Fruit fly (Drosophila melanogaster) whole organism, embryonic: ENCODE data around the gene Pur-alpha.

Experiments used
- CG10321 ChIP-seq: fragments of 200-800 bp; sonication (Bioruptor generic); IDR thresholded peaks from 2 replicates; pipeline ENCODE4 v1.3.6; 2022; ENCODE audit warnings: missing biosample characterization, missing genetic modification characterization
- CG10543 ChIP-seq: fragments of 200-800 bp; sonication (Bioruptor generic); optimal IDR thresholded peaks from 3 replicates; lab custom pipeline; 2017; ENCODE audit warnings: missing biosample characterization, mild to moderate bottlenecking, missing genetic modification characterization, moderate library complexity
- CG12299 ChIP-seq: fragments of 200-800 bp; sonication (Bioruptor generic); optimal IDR thresholded peaks from 2 replicates; lab custom pipeline; 2018; ENCODE audit warnings: missing biosample characterization, mild to moderate bottlenecking, missing genetic modification characterization
- CG15479 ChIP-seq: fragments of 200-800 bp; sonication (Bioruptor generic); optimal IDR thresholded peaks from 3 replicates; lab custom pipeline; 2019; ENCODE audit warnings: missing biosample characterization, mild to moderate bottlenecking, missing genetic modification characterization, moderate library complexity
- CG15696 ChIP-seq: fragments of 200-800 bp; sonication (Bioruptor generic); optimal IDR thresholded peaks from 2 replicates; lab custom pipeline; 2019; ENCODE audit warnings: missing biosample characterization, mild to moderate bottlenecking, missing genetic modification characterization, moderate library complexity
- CG17568 ChIP-seq: fragments of 200-800 bp; sonication (Bioruptor generic); optimal IDR thresholded peaks from 2 replicates; lab custom pipeline; 2018; ENCODE audit warnings: missing biosample characterization, mild to moderate bottlenecking, missing genetic modification characterization, moderate library complexity
- CG1832 ChIP-seq: fragments of 200-800 bp; sonication (Bioruptor generic); optimal IDR thresholded peaks from 2 replicates; lab custom pipeline; 2017; ENCODE audit warnings: missing biosample characterization, mild to moderate bottlenecking, missing genetic modification characterization, inconsistent platforms
- CG2199 ChIP-seq: fragments of 200-800 bp; sonication (Bioruptor generic); IDR thresholded peaks from 3 replicates; pipeline ENCODE4 v1.3.6; 2022; ENCODE audit warnings: missing biosample characterization, missing genetic modification characterization
- CG33557 ChIP-seq: fragments of 200-800 bp; sonication (Bioruptor generic); optimal IDR thresholded peaks from 2 replicates; lab custom pipeline; 2019; ENCODE audit warnings: missing biosample characterization, mild to moderate bottlenecking, missing genetic modification characterization, moderate library complexity
- CG34224 ChIP-seq: fragments of 200-800 bp; sonication (Bioruptor generic); IDR thresholded peaks from 3 replicates; pipeline ENCODE4 v1.3.6; 2022; ENCODE audit warnings: missing biosample characterization, missing genetic modification characterization; ENCODE audit not compliant: partially characterized antibody
- CG9876 ChIP-seq: fragments of 200-800 bp; sonication (Bioruptor generic); optimal IDR thresholded peaks from 2 replicates; lab custom pipeline; 2016; ENCODE audit warnings: missing biosample characterization, missing genetic modification characterization
- Camta ChIP-seq: fragments of 200-800 bp; sonication (Bioruptor generic); optimal IDR thresholded peaks from 2 replicates; lab custom pipeline; 2016; ENCODE audit warnings: missing biosample characterization, missing genetic modification characterization
- D19A ChIP-seq: fragments of 200-800 bp; optimal IDR thresholded peaks from 3 replicates; lab custom pipeline; 2019; ENCODE audit warnings: missing biosample characterization, mild to moderate bottlenecking, missing genetic modification characterization, moderate library complexity
- Hmr ChIP-seq: fragments of 200-800 bp; sonication (Bioruptor generic); optimal IDR thresholded peaks from 3 replicates; lab custom pipeline; 2017; ENCODE audit warnings: mild to moderate bottlenecking, missing biosample characterization, missing genetic modification reagents, missing genetic modification characterization
- Hmx ChIP-seq: fragments of 200-800 bp; sonication (Bioruptor generic); optimal IDR thresholded peaks from 2 replicates; lab custom pipeline; 2016; ENCODE audit warnings: missing biosample characterization, missing genetic modification characterization
- Med ChIP-seq: fragments of 200-800 bp; sonication (Bioruptor generic); peaks from one replicate; lab custom pipeline; 2016; ENCODE audit warnings: missing biosample characterization, missing genetic modification characterization, mild to moderate bottlenecking, inconsistent platforms, moderate library complexity
- Nf-YB ChIP-seq: fragments of 200-800 bp; sonication (Bioruptor generic); optimal IDR thresholded peaks from 3 replicates; lab custom pipeline; 2019; ENCODE audit warnings: missing biosample characterization, mild to moderate bottlenecking, missing genetic modification characterization, moderate library complexity
- Nf-YC ChIP-seq: fragments of 200-800 bp; optimal IDR thresholded peaks from 3 replicates; lab custom pipeline; 2019; ENCODE audit warnings: missing biosample characterization, mild to moderate bottlenecking, missing genetic modification characterization, moderate library complexity
- Oaz ChIP-seq: fragments of 200-800 bp; sonication (Bioruptor generic); IDR thresholded peaks from 2 replicates; pipeline ENCODE4 v1.3.6; 2022; ENCODE audit warnings: missing biosample characterization, missing genetic modification characterization
- Trl ChIP-seq, 3 experiments: fragments of >200 bp in 2 of 3; fragments of 200-800 bp in 1 of 3; sonication (Bioruptor generic) in 1 of 3; optimal IDR thresholded peaks; 2 replicates in 1 of 3; 3 replicates in 2 of 3; lab custom pipeline; 2016 to 2017; ENCODE audit warnings: missing biosample characterization in 1 of 3, missing genetic modification characterization in 1 of 3
- abd-A ChIP-seq: fragments of 200-800 bp; sonication (Bioruptor generic); optimal IDR thresholded peaks from 3 replicates; lab custom pipeline; 2019; ENCODE audit warnings: missing biosample characterization, mild to moderate bottlenecking, missing genetic modification characterization, moderate library complexity
- ara ChIP-seq: fragments of 200-800 bp; sonication (Bioruptor generic); IDR thresholded peaks from 2 replicates; pipeline ENCODE4 v1.3.6; 2022; ENCODE audit warnings: missing biosample characterization, missing genetic modification characterization
- bab2 ChIP-seq: fragments of 200-800 bp; sonication (Bioruptor generic); optimal IDR thresholded peaks from 2 replicates; lab custom pipeline; 2016; ENCODE audit warnings: missing biosample characterization, missing genetic modification characterization
- bbx ChIP-seq: fragments of 200-800 bp; sonication (Bioruptor generic); IDR thresholded peaks from 2 replicates; pipeline ENCODE4 v1.3.6; 2022; ENCODE audit warnings: missing biosample characterization, missing genetic modification characterization; ENCODE audit not compliant: partially characterized antibody
- bigmax ChIP-seq: fragments of 200-800 bp; sonication (Bioruptor generic); optimal IDR thresholded peaks from 2 replicates; lab custom pipeline; 2018; ENCODE audit warnings: missing biosample characterization, mild to moderate bottlenecking, missing genetic modification characterization
- cg ChIP-seq: fragments of 200-800 bp; sonication (Bioruptor generic); optimal IDR thresholded peaks from 3 replicates; lab custom pipeline; 2019; ENCODE audit warnings: missing biosample characterization, mild to moderate bottlenecking, missing genetic modification characterization, moderate library complexity
- dysf ChIP-seq: fragments of 200-800 bp; sonication (Bioruptor generic); IDR thresholded peaks from 3 replicates; pipeline ENCODE4 v1.3.6; 2022; ENCODE audit warnings: missing biosample characterization, missing genetic modification characterization
- ewg ChIP-seq: fragments of 200-800 bp; sonication (Bioruptor generic); optimal IDR thresholded peaks from 3 replicates; lab custom pipeline; 2017; ENCODE audit warnings: mild to moderate bottlenecking, missing biosample characterization, missing genetic modification reagents, missing genetic modification characterization
- h ChIP-seq: fragments of >200 bp; optimal IDR thresholded peaks from 2 replicates; lab custom pipeline; 2017
- kah ChIP-seq: fragments of 200-800 bp; sonication (Bioruptor generic); optimal IDR thresholded peaks from 2 replicates; lab custom pipeline; 2018; ENCODE audit warnings: missing biosample characterization, mild to moderate bottlenecking, missing genetic modification characterization
- kni ChIP-seq: fragments of 200-800 bp; sonication (Bioruptor generic); optimal IDR thresholded peaks from 3 replicates; lab custom pipeline; 2017; ENCODE audit warnings: mild to moderate bottlenecking, missing biosample characterization, missing genetic modification reagents, missing genetic modification characterization
- nom ChIP-seq: fragments of 200-800 bp; sonication (Bioruptor generic); optimal IDR thresholded peaks from 2 replicates; lab custom pipeline; 2017; ENCODE audit warnings: missing biosample characterization, missing genetic modification characterization, mild to moderate bottlenecking, moderate library complexity, missing genetic modification reagents
- scrt ChIP-seq: fragments of 200-800 bp; sonication (Bioruptor generic); optimal IDR thresholded peaks from 2 replicates; lab custom pipeline; 2018; ENCODE audit warnings: missing biosample characterization, mild to moderate bottlenecking, missing genetic modification characterization, moderate library complexity
- sens ChIP-seq: fragments of 200-800 bp; sonication (Bioruptor generic); peaks from one replicate; lab custom pipeline; 2016; ENCODE audit warnings: missing biosample characterization, missing genetic modification characterization
- sug ChIP-seq: fragments of 200-800 bp; optimal IDR thresholded peaks from 2 replicates; lab custom pipeline; 2019; ENCODE audit warnings: missing biosample characterization, mild to moderate bottlenecking, missing genetic modification characterization, moderate library complexity
- tll ChIP-seq, 2 experiments: fragments of 200-800 bp in 1 of 2; fragments of >200 bp in 1 of 2; sonication (Bioruptor generic) in 1 of 2; optimal IDR thresholded peaks; 2 replicates each; lab custom pipeline; 2017 to 2019; ENCODE audit warnings: missing biosample characterization in 2 of 2, missing genetic modification characterization in 2 of 2, mild to moderate bottlenecking in 1 of 2, moderate library complexity in 1 of 2
- twi ChIP-seq: fragments of 200-800 bp; optimal IDR thresholded peaks from 2 replicates; lab custom pipeline; 2019; ENCODE audit warnings: missing biosample characterization, mild to moderate bottlenecking, missing genetic modification characterization, moderate library complexity
- unpg ChIP-seq: fragments of 200-800 bp; sonication (Bioruptor generic); optimal IDR thresholded peaks from 3 replicates; lab custom pipeline; 2018; ENCODE audit warnings: missing biosample characterization, mild to moderate bottlenecking, missing genetic modification characterization, moderate library complexity
- vvl ChIP-seq: fragments of 200-800 bp; sonication (Bioruptor generic); IDR thresholded peaks from 2 replicates; pipeline ENCODE4 v1.3.6; 2022; ENCODE audit warnings: missing biosample characterization, missing genetic modification characterization
- z ChIP-seq: fragments of 200-800 bp; sonication (Bioruptor generic); IDR thresholded peaks from 3 replicates; pipeline ENCODE4 v1.3.6; 2022; ENCODE audit warnings: missing biosample characterization, missing genetic modification characterization

Pur-alpha gene

DNA sequence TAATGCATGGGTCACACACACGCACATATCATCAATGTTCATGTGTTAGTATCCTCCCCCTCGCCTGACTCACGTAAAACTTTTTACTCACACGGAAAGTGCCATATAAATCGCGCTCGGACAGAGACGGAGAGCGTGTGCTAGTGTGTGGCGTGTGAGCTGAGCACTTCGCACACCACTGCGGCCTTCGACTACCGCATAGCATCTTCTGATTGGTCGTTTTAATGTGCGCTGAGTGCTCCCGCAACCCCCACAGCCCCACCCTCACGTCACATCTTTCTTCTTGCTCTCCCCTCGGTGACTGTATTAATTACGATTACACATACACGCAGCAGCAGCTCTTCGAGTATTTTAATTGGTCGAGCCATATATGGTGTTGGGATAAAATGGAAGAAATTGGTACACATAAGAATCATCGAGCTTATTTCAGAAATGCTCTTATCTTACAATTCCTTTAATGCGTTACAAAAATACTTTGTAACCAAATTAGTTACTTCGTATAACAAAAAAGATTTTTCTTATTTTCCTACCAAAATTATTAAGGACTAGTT is 49.3 kb upstream of the Pur-alpha start (continued):
- TF ChIP-seq unpg (GFP tag; lab: Kevin White, UChicago) (no peak), cg (GFP tag; lab: Kevin White, UChicago) (peak; percentile 90), CG10321 (0 out of 2 replicates have a peak, but pooled peaks have one; percentile 36), CG9876 (GFP tag; lab: Kevin White, UChicago) (no peak), CG33557 (GFP tag; lab: Kevin White, UChicago) (no peak), dysf (GFP tag; lab: Robert Waterston, UW) (no peak), Nf-YB (GFP tag; lab: Kevin White, UChicago) (peak; percentile 98), CG34224 (GFP tag; lab: Robert Waterston, UW) (peak; percentile 21; the same call in 2 of the 3 replicates), h (no peak), Med (GFP tag; lab: Kevin White, UChicago) (peak; percentile 75), bbx (GFP tag; lab: Robert Waterston, UW) (peak; percentile 36; the same call in 1 of the 2 replicates), nom (GFP tag; lab: Kevin White, UChicago) (peak; percentile 17), Hmx (GFP tag; lab: Kevin White, UChicago) (no peak), z (peak; percentile 92), ewg (GFP tag; lab: Kevin White, UChicago) (no peak), bigmax (GFP tag; lab: Kevin White, UChicago) (no peak), CG12299 (no peak), Trl (optimal IDR thresholded peaks at IDR 0.05; lab: Kevin White, UChicago) (peak in 1 of 2 experiments; percentile 44), Trl (GFP tag; optimal IDR thresholded peaks at IDR 0.05; lab: Kevin White, UChicago) (no peak), vvl (GFP tag; lab: Robert Waterston, UW) (peak; percentile 86), abd-A (tag; lab: Kevin White, UChicago) (peak; percentile 87), sug (tag; lab: Kevin White, UChicago) (peak; percentile 6), bab2 (GFP tag; lab: Kevin White, UChicago) (no peak), Camta (no peak), CG2199 (GFP tag; lab: Robert Waterston, UW) (peak; percentile 84; the same call in 2 of the 3 replicates), CG10543 (GFP tag; lab: Kevin White, UChicago) (peak; percentile 30)

DNA sequence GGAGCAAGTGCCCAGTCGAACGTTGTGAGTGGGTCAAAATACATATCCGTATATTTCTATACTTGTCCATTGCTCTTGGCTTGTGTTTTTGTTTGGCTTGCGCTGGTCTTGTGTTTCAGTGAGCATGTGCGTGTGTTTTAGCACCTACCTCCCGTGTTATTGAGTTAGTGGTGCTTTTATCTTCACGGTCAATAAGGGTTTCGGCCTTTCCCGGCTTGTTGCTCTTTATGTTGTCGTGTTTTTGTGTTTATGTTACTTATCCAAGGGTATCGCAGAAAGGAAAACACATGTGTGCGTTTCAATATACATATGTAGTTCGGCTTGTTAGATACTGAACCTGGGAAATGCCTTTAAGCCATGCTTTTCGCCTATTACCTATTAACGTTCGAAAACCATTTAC is 48.0 kb upstream of the Pur-alpha start:
- no peak for TF ChIP-seq CG17568
- TF ChIP-seq Nf-YC (tag; lab: Kevin White, UChicago) = peak; percentile 27
- peak; percentile 18 for TF ChIP-seq scrt (GFP tag; lab: Kevin White, UChicago)
- peak in 1 of 2 experiments; percentile 86 for TF ChIP-seq tll (GFP tag; optimal IDR thresholded peaks at IDR 0.05; lab: Kevin White, UChicago)
- TF ChIP-seq Oaz (GFP tag; lab: Robert Waterston, UW) = no peak
- TF ChIP-seq CG1832 (GFP tag; lab: Kevin White, UChicago) = no peak
- peak; percentile 17 for TF ChIP-seq CG33557 (GFP tag; lab: Kevin White, UChicago)
- peak; percentile 87 for TF ChIP-seq twi (tag; lab: Kevin White, UChicago)
- TF ChIP-seq Med (GFP tag; lab: Kevin White, UChicago) = peak; percentile 66
- peak; percentile 11 for TF ChIP-seq D19A (tag; lab: Kevin White, UChicago)
- peak; percentile 7 for TF ChIP-seq CG15479 (GFP tag; lab: Kevin White, UChicago)
- TF ChIP-seq Nf-YB (GFP tag; lab: Kevin White, UChicago) = peak; percentile 22
- no peak for TF ChIP-seq kah (GFP tag; lab: Kevin White, UChicago)
- peak; percentile 82; the same call in 1 of the 3 replicates for TF ChIP-seq CG2199 (GFP tag; lab: Robert Waterston, UW)
- peak; percentile 45 for TF ChIP-seq sens (GFP tag; lab: Kevin White, UChicago)
- no peak for TF ChIP-seq Hmr (GFP tag; lab: Kevin White, UChicago)
- peak; percentile 27 for TF ChIP-seq cg (GFP tag; lab: Kevin White, UChicago)
- TF ChIP-seq kni (GFP tag; lab: Kevin White, UChicago) = peak; percentile 35
- TF ChIP-seq CG15696 (tag; lab: Kevin White, UChicago) = peak; percentile 24
- TF ChIP-seq ara (GFP tag; lab: Robert Waterston, UW) = 0 out of 2 replicates have a peak, but pooled peaks have one; percentile 19
- no peak for TF ChIP-seq bigmax (GFP tag; lab: Kevin White, UChicago)
